Worm (Caenorhabditis elegans): Measurements from ENCODE around the gene dod-17.

dod-17 gene

DNA sequence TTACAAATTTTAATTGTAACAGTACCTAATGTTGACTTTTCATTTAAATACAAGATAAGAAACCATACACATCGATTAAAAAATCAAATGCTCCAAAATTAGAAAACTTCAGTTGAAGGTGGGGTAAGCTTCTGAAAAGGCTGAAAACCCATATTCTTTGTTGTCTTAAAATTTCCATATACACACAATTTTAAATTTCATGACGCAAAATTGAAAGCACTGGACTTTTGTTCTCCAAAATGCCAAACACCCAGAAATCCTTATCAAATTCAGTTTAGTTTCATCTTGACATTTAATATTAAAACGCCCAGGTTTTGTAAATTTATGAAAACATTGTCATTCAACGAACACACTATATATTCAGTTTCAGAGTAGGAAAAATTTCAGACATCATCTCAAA is 16.0 kb upstream of the dod-17 start, which contains the start of gene F55G11.7:
F55G11.7 (plus strand) TSS at position 301 of the 400 bp plus-strand sequence.
- TF ChIP-seq cebp-2 (GFP tag; IDR thresholded peaks at IDR 0.05) (no peak), him-1 (tag; optimal IDR thresholded peaks at IDR 0.05) (no peak), zim-3 (tag; optimal IDR thresholded peaks at IDR 0.05) (no peak), madf-10 (tag; optimal IDR thresholded peaks at IDR 0.05) (no peak), T26A5.8 (tag; optimal IDR thresholded peaks at IDR 0.05) (no peak), Y79H2A.3 (GFP tag; conservative IDR thresholded peaks at IDR 0.05) (no peak), bed-1 (GFP tag; IDR thresholded peaks at IDR 0.05) (no peak), lir-1 (GFP tag; conservative IDR thresholded peaks at IDR 0.05) (no peak), lag-1 (GFP tag; IDR thresholded peaks at IDR 0.05) (no peak), F57A8.1 (GFP tag; optimal IDR thresholded peaks at IDR 0.05) (no peak), somi-1 (GFP tag; optimal IDR thresholded peaks at IDR 0.05) (no peak), rpc-1 (optimal IDR thresholded peaks at IDR 0.05) (no peak), rpc-1 (tag; optimal IDR thresholded peaks at IDR 0.05) (no peak), nhr-120 (GFP tag; IDR thresholded peaks at IDR 0.05) (no peak)

DNA sequence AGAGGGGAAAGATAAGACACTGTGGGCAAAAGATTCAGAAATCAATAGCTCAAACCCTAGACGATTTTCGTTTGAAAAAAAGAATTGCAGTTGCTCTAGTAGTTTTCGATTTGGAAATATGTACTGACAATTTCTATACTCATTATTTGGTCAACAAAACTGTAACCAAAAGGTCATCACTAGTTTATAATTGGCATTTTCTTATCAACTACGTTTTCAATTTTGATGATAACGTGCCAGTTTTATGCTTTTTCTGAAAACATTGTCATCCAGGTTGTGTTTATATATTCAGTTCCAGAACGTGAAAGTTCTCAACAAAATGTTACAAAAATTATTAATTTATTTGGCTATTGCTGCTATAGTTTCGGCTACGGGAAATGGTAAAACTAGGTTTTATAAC is 13.5 kb upstream of the dod-17 start, which contains the start of gene F55G11.8:
F55G11.8 (plus strand) TSS at position 245 of the 400 bp plus-strand sequence.
- TF ChIP-seq nhr-80 (tag; optimal IDR thresholded peaks at IDR 0.05) (peak; percentile 34), ekl-4 (GFP tag; IDR thresholded peaks at IDR 0.05) (no peak), aptf-3 (GFP tag; IDR thresholded peaks at IDR 0.05) (no peak), ama-1 (optimal IDR thresholded peaks at IDR 0.05) (no peak), ama-1 (GFP tag; optimal IDR thresholded peaks at IDR 0.05) (no peak), ztf-3 (GFP tag; optimal IDR thresholded peaks at IDR 0.05) (no peak), egl-44 (GFP tag; IDR thresholded peaks at IDR 0.05) (no peak), snpc-1.3 (tag; optimal IDR thresholded peaks at IDR 0.05; ENCODE audit: insufficient read depth) (no peak)

DNA sequence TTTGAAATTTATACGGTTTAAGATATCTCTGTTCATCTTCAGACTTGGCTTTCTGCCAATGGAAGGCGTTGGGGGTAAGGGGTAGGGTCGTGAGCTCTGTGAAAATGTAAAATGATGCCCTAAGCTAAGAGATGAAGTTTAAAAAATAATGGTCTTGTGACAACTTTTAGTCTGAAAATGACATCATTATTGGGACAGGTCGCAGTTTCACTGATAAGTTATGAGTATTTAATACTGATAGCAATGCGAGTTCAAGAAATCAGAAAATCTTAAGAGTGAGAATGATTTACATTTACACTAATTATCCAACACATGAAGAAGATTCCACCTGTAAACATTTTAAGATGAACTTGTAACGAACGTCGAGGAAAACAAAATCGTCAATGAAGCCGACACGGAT is 11.5 kb upstream of the dod-17 start:
- TF ChIP-seq B0336.3 (GFP tag; IDR thresholded peaks at IDR 0.05) (no peak), hrde-1 (tag; optimal IDR thresholded peaks at IDR 0.05; ENCODE audit: borderline replicate concordance) (no peak), cebp-2 (GFP tag; IDR thresholded peaks at IDR 0.05) (no peak), nhr-80 (tag; optimal IDR thresholded peaks at IDR 0.05) (peak; percentile 5)

DNA sequence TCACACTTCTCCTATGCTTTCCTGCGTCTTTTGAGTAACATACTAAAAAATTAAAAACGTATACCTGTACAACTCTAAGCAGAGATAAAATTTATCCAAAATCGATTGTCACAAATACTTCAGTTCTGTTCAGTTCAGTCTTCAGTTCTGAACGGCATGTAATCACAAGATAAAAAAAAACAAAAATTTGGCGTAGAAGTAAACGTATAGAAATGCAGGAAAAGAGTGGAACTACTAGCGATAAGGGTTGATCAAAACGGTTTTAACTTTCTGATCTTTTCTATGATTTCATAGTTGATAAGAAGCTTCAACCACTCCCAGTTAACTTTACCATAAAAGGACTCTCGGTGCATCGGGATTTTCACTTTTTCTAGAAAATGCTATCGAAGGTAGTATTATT is 11.0 kb upstream of the dod-17 start, which contains the start of gene dod-22:
dod-22 (plus strand) TSS at position 301 of the 400 bp plus-strand sequence.
- TF ChIP-seq snpc-3.4 (tag; optimal IDR thresholded peaks at IDR 0.05): no peak
- no peak for TF ChIP-seq ztf-22 (GFP tag; optimal IDR thresholded peaks at IDR 0.05)
- no peak for TF ChIP-seq rec-8 (tag; optimal IDR thresholded peaks at IDR 0.05)
- no peak for TF ChIP-seq Y56A3A.18 (GFP tag; IDR thresholded peaks at IDR 0.05)
- TF ChIP-seq atf-7 (tag; optimal IDR thresholded peaks at IDR 0.05): no peak
- TF ChIP-seq bed-2 (GFP tag; IDR thresholded peaks at IDR 0.05): no peak
- no peak for TF ChIP-seq K12H6.12 (tag; optimal IDR thresholded peaks at IDR 0.05)
- no peak for TF ChIP-seq hmg-20 (GFP tag; IDR thresholded peaks at IDR 0.05)
- no peak for TF ChIP-seq F52B5.7 (tag; optimal IDR thresholded peaks at IDR 0.05)
- TF ChIP-seq ztf-28 (GFP tag; IDR thresholded peaks at IDR 0.05): no peak
- no peak for TF ChIP-seq F39B2.1 (GFP tag; IDR thresholded peaks at IDR 0.05)
- TF ChIP-seq lsl-1 (GFP tag; optimal IDR thresholded peaks at IDR 0.05): no peak
- no peak for TF ChIP-seq F55B11.4 (tag; optimal IDR thresholded peaks at IDR 0.05; ENCODE audit: borderline replicate concordance, insufficient read depth)
- TF ChIP-seq aptf-3 (GFP tag; IDR thresholded peaks at IDR 0.05): no peak
- no peak for TF ChIP-seq bed-1 (GFP tag; IDR thresholded peaks at IDR 0.05)
- TF ChIP-seq egl-18 (GFP tag; IDR thresholded peaks at IDR 0.05): no peak
- no peak for TF ChIP-seq unc-130 (GFP tag; optimal IDR thresholded peaks at IDR 0.05)
- TF ChIP-seq egl-44 (GFP tag; IDR thresholded peaks at IDR 0.05): no peak

All from whole organism, young adult.